Comparison of ENCODE assay signal across 6 fruit fly cellular contexts in genomic region chr2L:4345569-4346131, dm6.
TF ChIP-seq lines count a peak whose summit lies in the region.

No protein-coding gene starts in this region.

- TF ChIP-seq CTCF in S2 (optimal IDR thresholded peaks at IDR 0.05; lab: Kevin White, UChicago), result peak; percentile 87 to 95
- peak; percentile 98 for TF ChIP-seq CTCF in whole organism, embryonic (GFP tag; optimal IDR thresholded peaks at IDR 0.05; lab: Kevin White, UChicago)

TF ChIP-seq in whole organism, adult, 20 proteins besides CTCF, POLR2A, EP300 and RAD21:
- TF ChIP-seq pad (GFP tag; optimal IDR thresholded peaks at IDR 0.05; lab: Kevin White, UChicago) (peak; percentile 8), CG7101 (tag; optimal IDR thresholded peaks at IDR 0.05; lab: Kevin White, UChicago) (peak; percentile 2), CG11617 (GFP tag; optimal IDR thresholded peaks at IDR 0.05; lab: Kevin White, UChicago) (no peak), bab1 (GFP tag; optimal IDR thresholded peaks at IDR 0.05; lab: Kevin White, UChicago) (peak; percentile 52)

TF ChIP-seq in whole organism, embryonic, 481 proteins besides CTCF, POLR2A, EP300 and RAD21 (continues in another document):
- TF ChIP-seq CG11247 (GFP tag; IDR thresholded peaks at IDR 0.05; lab: Robert Waterston, UW), result no peak
- TF ChIP-seq unc-4 (GFP tag; IDR thresholded peaks at IDR 0.05; lab: Robert Waterston, UW; ENCODE audit: partially characterized antibody), result 0 out of 2 replicates have a peak, but pooled peaks have one; percentile 27
- TF ChIP-seq vvl (GFP tag; IDR thresholded peaks at IDR 0.05; lab: Robert Waterston, UW), result peak; percentile 55
- TF ChIP-seq CG14965 (GFP tag; optimal IDR thresholded peaks at IDR 0.05; lab: Kevin White, UChicago; ENCODE audit: borderline replicate concordance), result no peak
- peak; percentile 24 for TF ChIP-seq Fer1 (GFP tag; optimal IDR thresholded peaks at IDR 0.05; lab: Kevin White, UChicago)
- no peak for TF ChIP-seq CG30403 (GFP tag; optimal IDR thresholded peaks at IDR 0.05; lab: Kevin White, UChicago)
- peak; percentile 25 for TF ChIP-seq CoRest (tag; optimal IDR thresholded peaks at IDR 0.05; lab: Kevin White, UChicago)
- TF ChIP-seq fd96Cb (tag; optimal IDR thresholded peaks at IDR 0.05; lab: Kevin White, UChicago), result no peak
- no peak for TF ChIP-seq CG5245 (GFP tag; optimal IDR thresholded peaks at IDR 0.05; lab: Kevin White, UChicago)
- TF ChIP-seq kni (GFP tag; optimal IDR thresholded peaks at IDR 0.05; lab: Kevin White, UChicago), result no peak
- TF ChIP-seq Dp (GFP tag; optimal IDR thresholded peaks at IDR 0.05; lab: Kevin White, UChicago), result peak; percentile 91
- peak; percentile 32 for TF ChIP-seq CG15696 (tag; optimal IDR thresholded peaks at IDR 0.05; lab: Kevin White, UChicago)
- TF ChIP-seq CG10147 (GFP tag; optimal IDR thresholded peaks at IDR 0.05; lab: Kevin White, UChicago), result no peak
- TF ChIP-seq CG8924 (tag; optimal IDR thresholded peaks at IDR 0.05; lab: Kevin White, UChicago), result peak; percentile 8
- TF ChIP-seq CG6683 (GFP tag; optimal IDR thresholded peaks at IDR 0.05; lab: Kevin White, UChicago), result no peak
- TF ChIP-seq phol (tag; optimal IDR thresholded peaks at IDR 0.05; lab: Kevin White, UChicago), result peak; percentile 26
- TF ChIP-seq CG16813 (GFP tag; IDR thresholded peaks at IDR 0.05; lab: Robert Waterston, UW; ENCODE audit: partially characterized antibody), result peak; percentile 7; the same call in 1 of the 3 replicates
- peak; percentile 51 for TF ChIP-seq BEAF-32 (GFP tag; optimal IDR thresholded peaks at IDR 0.05; lab: Kevin White, UChicago)
- peak; percentile 92 for TF ChIP-seq pros (GFP tag; optimal IDR thresholded peaks at IDR 0.05; lab: Kevin White, UChicago)
- no peak for TF ChIP-seq hkb (optimal IDR thresholded peaks at IDR 0.05; lab: Kevin White, UChicago)
- no peak for TF ChIP-seq hkb (GFP tag; IDR thresholded peaks at IDR 0.05; lab: Robert Waterston, UW)

TF ChIP-seq in whole organism, prepupa, 60 proteins besides CTCF, POLR2A, EP300 and RAD21:
- TF ChIP-seq CG6163 (GFP tag; IDR thresholded peaks at IDR 0.05; lab: Robert Waterston, UW) (no peak), esn (GFP tag; optimal IDR thresholded peaks at IDR 0.05; lab: Kevin White, UChicago) (peak; percentile 22), Hr38 (GFP tag; optimal IDR thresholded peaks at IDR 0.05; lab: Kevin White, UChicago) (no peak), CG11762 (GFP tag; optimal IDR thresholded peaks at IDR 0.05; lab: Kevin White, UChicago; ENCODE audit: insufficient read depth) (no peak), Eip78C (GFP tag; lab: Kevin White, UChicago) (peak; percentile 48)
TF ChIP-seq in whole organism, prepupa: peak in this region for 2.

TF ChIP-seq in whole organism, pupa, 21 proteins besides CTCF, POLR2A, EP300 and RAD21:
- no peak for TF ChIP-seq CG32121 (GFP tag; IDR thresholded peaks at IDR 0.05; lab: Robert Waterston, UW)
- peak; percentile 76 for TF ChIP-seq D1 (tag; optimal IDR thresholded peaks at IDR 0.05; lab: Kevin White, UChicago)

TF ChIP-seq in whole organism, wandering third instar larva, 38 proteins besides CTCF, POLR2A, EP300 and RAD21:
- TF ChIP-seq Hr78 (GFP tag; optimal IDR thresholded peaks at IDR 0.05; lab: Kevin White, UChicago) (no peak), ey (GFP tag; optimal IDR thresholded peaks at IDR 0.05; lab: Kevin White, UChicago) (no peak), fru (GFP tag; optimal IDR thresholded peaks at IDR 0.05; lab: Kevin White, UChicago) (no peak), Abd-B (GFP tag; optimal IDR thresholded peaks at IDR 0.05; lab: Kevin White, UChicago) (no peak), sage (GFP tag; optimal IDR thresholded peaks at IDR 0.05; lab: Kevin White, UChicago) (peak; percentile 36), GATAd (GFP tag; optimal IDR thresholded peaks at IDR 0.05; lab: Kevin White, UChicago) (no peak), CG32264 (GFP tag; optimal IDR thresholded peaks at IDR 0.05; lab: Kevin White, UChicago) (no peak), Mio (GFP tag; optimal IDR thresholded peaks at IDR 0.05; lab: Kevin White, UChicago) (no peak), Rel (GFP tag; optimal IDR thresholded peaks at IDR 0.05; lab: Kevin White, UChicago) (no peak), Rel (tag; optimal IDR thresholded peaks at IDR 0.05; lab: Kevin White, UChicago) (no peak), CG9705 (GFP tag; optimal IDR thresholded peaks at IDR 0.05; lab: Kevin White, UChicago) (no peak), CrebA (GFP tag; optimal IDR thresholded peaks at IDR 0.05; lab: Kevin White, UChicago; ENCODE audit: borderline replicate concordance) (no peak), rgr (GFP tag; optimal IDR thresholded peaks at IDR 0.05; lab: Kevin White, UChicago) (no peak), dl (GFP tag; optimal IDR thresholded peaks at IDR 0.05; lab: Kevin White, UChicago; ENCODE audit: insufficient read depth in 1 of 2, partially characterized antibody in 2 of 2) (no peak), Sp1 (GFP tag; optimal IDR thresholded peaks at IDR 0.05; lab: Kevin White, UChicago) (no peak), brk (GFP tag; optimal IDR thresholded peaks at IDR 0.05; lab: Kevin White, UChicago) (no peak), lola (GFP tag; optimal IDR thresholded peaks at IDR 0.05; lab: Kevin White, UChicago) (no peak), Hr83 (GFP tag; optimal IDR thresholded peaks at IDR 0.05; lab: Kevin White, UChicago; ENCODE audit: poor library complexity, severe bottlenecking) (no peak), Myc (optimal IDR thresholded peaks at IDR 0.05; lab: Kevin White, UChicago) (peak; percentile 90), foxo (GFP tag; optimal IDR thresholded peaks at IDR 0.05; lab: Kevin White, UChicago) (peak in 1 of 2 experiments; percentile 5), N (GFP tag; optimal IDR thresholded peaks at IDR 0.05; lab: Kevin White, UChicago) (no peak)
